Worm (Caenorhabditis elegans): ENCODE results near the gene rbm-39.
A peak's percentile ranks its signal among the peaks of the same experiment; 100 is the strongest.
"Not testable (repeated sequence)": the region's sequence is repeated elsewhere in the genome, so short reads cannot be mapped to it uniquely, and the experiment has no call there.

DNA sequence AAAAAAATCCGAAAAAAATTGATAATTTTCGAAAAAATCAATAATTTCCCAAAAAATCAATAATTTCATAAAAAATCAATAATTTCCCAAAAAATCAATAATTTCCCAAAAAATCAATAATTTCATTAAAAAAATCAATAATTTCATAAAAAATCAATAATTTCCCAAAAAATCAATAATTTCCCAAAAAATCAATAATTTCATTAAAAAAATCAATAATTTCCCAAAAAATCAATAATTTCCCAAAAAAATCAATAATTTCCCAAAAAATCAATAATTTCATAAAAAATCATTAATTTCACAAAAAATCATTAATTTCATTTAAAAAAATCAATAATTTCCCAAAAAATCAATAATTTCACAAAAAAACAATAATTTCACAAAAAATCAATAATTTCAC is 34.6 kb upstream of the rbm-39 start:
- TF ChIP-seq klf-2 (GFP tag; conservative IDR thresholded peaks at IDR 0.05); tab-1 (GFP tag; IDR thresholded peaks at IDR 0.05); cog-1 (tag; optimal IDR thresholded peaks at IDR 0.05); ztf-29 (GFP tag; IDR thresholded peaks at IDR 0.05); ref-1 (GFP tag; conservative IDR thresholded peaks at IDR 0.05); ztf-23 (GFP tag; IDR thresholded peaks at IDR 0.05): not testable (repeated sequence)
- TF ChIP-seq T22C8.4 (GFP tag; IDR thresholded peaks at IDR 0.05), result peak; percentile 99

Measured in whole organism, midembryonic.